Fruit fly (Drosophila melanogaster) whole organism, prepupa: ENCODE measurements around the gene Kap3.

Experiments
- CG11902 ChIP-seq: fragments of 200-800 bp; sonication (Bioruptor generic); optimal IDR thresholded peaks from 3 replicates; lab custom pipeline; 2016; ENCODE audit warnings: missing biosample characterization, missing genetic modification characterization
- CG1621 ChIP-seq: fragments of 200-800 bp; sonication (Bioruptor generic); optimal IDR thresholded peaks from 3 replicates; lab custom pipeline; 2018; ENCODE audit warnings: missing biosample characterization, mild to moderate bottlenecking, missing genetic modification characterization
- CG16779 ChIP-seq: fragments of 200-800 bp; sonication (Bioruptor generic); optimal IDR thresholded peaks from 3 replicates; lab custom pipeline; 2017; ENCODE audit warnings: missing biosample characterization, mild to moderate bottlenecking, missing genetic modification characterization
- CG3032 ChIP-seq: fragments of 200-800 bp; optimal IDR thresholded peaks from 2 replicates; lab custom pipeline; 2019; ENCODE audit warnings: missing biosample characterization, mild to moderate bottlenecking, missing genetic modification characterization, moderate library complexity
- CG34406 ChIP-seq: fragments of 200-800 bp; sonication (Bioruptor generic); optimal IDR thresholded peaks from 3 replicates; lab custom pipeline; 2016; ENCODE audit warnings: missing biosample characterization, missing genetic modification characterization
- CG4318 ChIP-seq: fragments of 200-800 bp; sonication (Bioruptor generic); optimal IDR thresholded peaks from 3 replicates; lab custom pipeline; 2017; ENCODE audit warnings: missing biosample characterization, mild to moderate bottlenecking, missing genetic modification characterization
- CG6163 ChIP-seq: fragments of 200-800 bp; sonication (Bioruptor generic); IDR thresholded peaks from 3 replicates; pipeline ENCODE4 v1.3.6; 2022; ENCODE audit warnings: missing biosample characterization, missing genetic modification characterization
- CG6276 ChIP-seq: fragments of 200-800 bp; sonication (Bioruptor generic); optimal IDR thresholded peaks from 2 replicates; lab custom pipeline; 2017; ENCODE audit warnings: missing biosample characterization, mild to moderate bottlenecking, missing genetic modification characterization
- CG6808 ChIP-seq: fragments of 200-800 bp; sonication (Bioruptor generic); optimal IDR thresholded peaks from 3 replicates; lab custom pipeline; 2017; ENCODE audit warnings: missing biosample characterization, missing genetic modification characterization, mild to moderate bottlenecking, moderate library complexity, missing genetic modification reagents
- CG6854 ChIP-seq: fragments of 200-800 bp; sonication (Bioruptor generic); optimal IDR thresholded peaks from 2 replicates; lab custom pipeline; 2017; ENCODE audit warnings: missing biosample characterization, mild to moderate bottlenecking, missing genetic modification characterization
- CG8119 ChIP-seq: fragments of 200-800 bp; sonication (Bioruptor generic); IDR thresholded peaks from 3 replicates; pipeline ENCODE4 v1.3.6; 2022; ENCODE audit warnings: missing biosample characterization, missing genetic modification characterization
- CG8319 ChIP-seq: fragments of 200-800 bp; sonication (Bioruptor generic); optimal IDR thresholded peaks from 3 replicates; lab custom pipeline; 2016; ENCODE audit warnings: missing biosample characterization, missing genetic modification characterization
- CG9139 ChIP-seq: fragments of 200-800 bp; sonication (Bioruptor generic); optimal IDR thresholded peaks from 3 replicates; lab custom pipeline; 2017; ENCODE audit warnings: missing biosample characterization, mild to moderate bottlenecking, missing genetic modification characterization
- Eip75B ChIP-seq: fragments of 200-800 bp; sonication (Bioruptor generic); optimal IDR thresholded peaks from 3 replicates; lab custom pipeline; 2016; ENCODE audit warnings: missing biosample characterization, missing genetic modification characterization
- Eip78C ChIP-seq: fragments of 200-800 bp; sonication (Bioruptor generic); peaks from one replicate; lab custom pipeline; 2016; ENCODE audit warnings: missing biosample characterization, missing genetic modification characterization
- Hr38 ChIP-seq: sonication (Bioruptor generic); optimal IDR thresholded peaks from 2 replicates; lab custom pipeline; 2016; ENCODE audit warnings: missing biosample characterization, missing genetic modification characterization
- Lpt ChIP-seq: fragments of 200-800 bp; sonication (Bioruptor generic); optimal IDR thresholded peaks from 3 replicates; lab custom pipeline; 2016; ENCODE audit warnings: missing biosample characterization, missing genetic modification characterization
- Met ChIP-seq: fragments of 200-800 bp; sonication (Bioruptor generic); optimal IDR thresholded peaks from 3 replicates; lab custom pipeline; 2016; ENCODE audit warnings: missing biosample characterization, missing genetic modification characterization
- OdsH ChIP-seq: fragments of 200-800 bp; sonication (Bioruptor generic); optimal IDR thresholded peaks from 3 replicates; lab custom pipeline; 2016; ENCODE audit warnings: missing biosample characterization, missing genetic modification characterization
- Sox102F ChIP-seq: fragments of 200-800 bp; sonication (Bioruptor generic); optimal IDR thresholded peaks from 2 replicates; lab custom pipeline; 2016; ENCODE audit warnings: missing biosample characterization, mild to moderate bottlenecking, missing genetic modification characterization
- Sox14 ChIP-seq: fragments of 200-800 bp; sonication (Bioruptor generic); optimal IDR thresholded peaks from 3 replicates; lab custom pipeline; 2016; ENCODE audit warnings: missing biosample characterization, missing genetic modification characterization
- Sox15 ChIP-seq: fragments of 200-800 bp; sonication (Bioruptor generic); optimal IDR thresholded peaks from 3 replicates; lab custom pipeline; 2016; ENCODE audit warnings: missing biosample characterization, missing genetic modification characterization
- achi ChIP-seq: fragments of 200-800 bp; sonication (Bioruptor generic); optimal IDR thresholded peaks from 3 replicates; lab custom pipeline; 2016; ENCODE audit warnings: missing biosample characterization, missing genetic modification characterization
- cyc ChIP-seq: fragments of 200-800 bp; sonication (Bioruptor generic); optimal IDR thresholded peaks from 3 replicates; lab custom pipeline; 2016; ENCODE audit warnings: missing biosample characterization, missing genetic modification characterization
- eg ChIP-seq: fragments of 200-800 bp; sonication (Bioruptor generic); IDR thresholded peaks from 3 replicates; pipeline ENCODE4 v1.3.6; 2022; ENCODE audit warnings: missing biosample characterization, missing genetic modification characterization
- esn ChIP-seq: fragments of 200-800 bp; sonication (Bioruptor generic); optimal IDR thresholded peaks from 2 replicates; lab custom pipeline; 2016; ENCODE audit warnings: missing biosample characterization, mild to moderate bottlenecking, missing genetic modification characterization, moderate library complexity
- fd59A ChIP-seq: fragments of 200-800 bp; sonication (Bioruptor generic); optimal IDR thresholded peaks from 2 replicates; lab custom pipeline; 2017; ENCODE audit warnings: missing biosample characterization, mild to moderate bottlenecking, missing genetic modification characterization, missing genetic modification reagents
- fd85E ChIP-seq: fragments of 200-800 bp; sonication (Bioruptor generic); optimal IDR thresholded peaks from 3 replicates; lab custom pipeline; 2016; ENCODE audit warnings: missing biosample characterization, missing genetic modification characterization
- fkh ChIP-seq: fragments of 200-800 bp; sonication (Bioruptor generic); optimal IDR thresholded peaks from 3 replicates; lab custom pipeline; 2017; ENCODE audit warnings: missing biosample characterization, mild to moderate bottlenecking, missing genetic modification characterization, moderate library complexity
- net ChIP-seq: fragments of 200-800 bp; sonication (Bioruptor generic); optimal IDR thresholded peaks from 3 replicates; lab custom pipeline; 2016; ENCODE audit warnings: missing biosample characterization, missing genetic modification characterization
- pdm3 ChIP-seq: fragments of 200-800 bp; sonication (Bioruptor generic); optimal IDR thresholded peaks from 3 replicates; lab custom pipeline; 2016; ENCODE audit warnings: missing biosample characterization, missing genetic modification characterization
- ss ChIP-seq, 2 experiments: fragments of 200-800 bp; sonication (Bioruptor generic); optimal IDR thresholded peaks; 2 replicates in 1 of 2; 3 replicates in 1 of 2; lab custom pipeline; 2017 to 2018; ENCODE audit warnings: mild to moderate bottlenecking in 2 of 2, missing biosample characterization in 2 of 2, missing genetic modification characterization in 2 of 2, moderate library complexity in 1 of 2
- svp ChIP-seq: fragments of 200-800 bp; sonication (Bioruptor generic); peaks from one replicate; lab custom pipeline; 2016; ENCODE audit warnings: missing biosample characterization, missing genetic modification characterization

Kap3 gene

DNA sequence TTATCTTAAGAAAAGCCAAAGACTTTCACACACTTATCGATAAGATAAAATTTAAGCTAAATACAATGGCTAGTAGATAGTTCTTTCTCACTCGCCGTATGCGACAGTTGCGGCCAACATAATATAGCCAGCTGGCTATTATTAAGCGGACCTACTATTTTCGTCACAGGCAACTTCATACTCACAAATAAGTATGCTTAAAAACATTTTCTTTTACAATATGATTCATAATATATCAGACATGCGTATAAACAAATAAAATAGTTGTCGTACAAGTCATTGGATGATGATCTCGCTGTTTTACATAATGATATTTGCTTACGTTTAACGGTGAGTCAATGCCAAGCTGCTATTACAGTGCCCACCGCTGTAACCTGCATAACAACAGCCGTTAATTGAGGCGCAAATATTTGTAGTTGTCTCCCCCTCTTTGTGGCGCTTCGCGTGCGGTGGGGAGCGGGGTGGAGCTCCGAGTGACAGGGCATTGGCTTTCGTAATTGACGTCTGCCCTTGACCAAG is 13.6 kb downstream of the Kap3 start (continued):
- peak; percentile 34 for TF ChIP-seq fd85E (GFP tag; lab: Kevin White, UChicago)
- peak; percentile 59 for TF ChIP-seq CG16779
- TF ChIP-seq CG6854 (GFP tag; lab: Kevin White, UChicago) = no peak
- TF ChIP-seq fkh (GFP tag; lab: Kevin White, UChicago) = peak; percentile 97
- peak; percentile 27 for TF ChIP-seq Lpt
- peak; percentile 62 for TF ChIP-seq cyc (GFP tag; lab: Kevin White, UChicago)
- peak; percentile 63 for TF ChIP-seq CG9139 (GFP tag; lab: Kevin White, UChicago)
- peak; percentile 59 for TF ChIP-seq CG11902 (GFP tag; lab: Kevin White, UChicago)
- peak; percentile 77 for TF ChIP-seq Sox14
- peak; percentile 73 for TF ChIP-seq Eip75B (GFP tag; lab: Kevin White, UChicago)
- peak; percentile 33 for TF ChIP-seq CG8319
- no peak for TF ChIP-seq Hr38 (GFP tag; lab: Kevin White, UChicago)
- TF ChIP-seq Sox102F (GFP tag; lab: Kevin White, UChicago) = peak; percentile 74
- TF ChIP-seq OdsH (GFP tag; lab: Kevin White, UChicago) = peak; percentile 78
- TF ChIP-seq svp = peak; percentile 91
- TF ChIP-seq CG6163 = peak; percentile 72
- TF ChIP-seq CG3032 (tag; lab: Kevin White, UChicago) = peak; percentile 68
- TF ChIP-seq fd59A = peak; percentile 72
- peak; percentile 64 for TF ChIP-seq Sox15
- TF ChIP-seq, all 60 proteins: peak for 57

dm6 chrX:11325175-11325768 is 14.6 kb downstream of the Kap3 start, which contains the start of gene Gapvd1:
Gene Gapvd1 (plus strand): TSS chrX:11325385.
- TF ChIP-seq eg = no peak
- TF ChIP-seq esn (GFP tag; lab: Kevin White, UChicago) = peak; percentile 24
- TF ChIP-seq pdm3 (GFP tag; lab: Kevin White, UChicago) = peak; percentile 6
- TF ChIP-seq CG4318 (GFP tag; lab: Kevin White, UChicago) = no peak
- peak; percentile 17 for TF ChIP-seq CG6808 (GFP tag; lab: Kevin White, UChicago)
- peak; percentile 23 for TF ChIP-seq Met (GFP tag; lab: Kevin White, UChicago)
- TF ChIP-seq CG34406 (GFP tag; lab: Kevin White, UChicago) = no peak
- peak; percentile 23 for TF ChIP-seq Sox14
- TF ChIP-seq CG6276 = no peak
- TF ChIP-seq svp = peak; percentile 33
- TF ChIP-seq OdsH (GFP tag; lab: Kevin White, UChicago) = peak; percentile 0
- peak; percentile 4 for TF ChIP-seq achi (GFP tag; lab: Kevin White, UChicago)
- TF ChIP-seq fkh (GFP tag; lab: Kevin White, UChicago) = peak; percentile 57
- no peak for TF ChIP-seq CG9139 (GFP tag; lab: Kevin White, UChicago)
- no peak for TF ChIP-seq CG8119
- peak; percentile 2 for TF ChIP-seq CG1621
- TF ChIP-seq Eip78C (GFP tag; lab: Kevin White, UChicago) = peak; percentile 60
- TF ChIP-seq ss (GFP tag; optimal IDR thresholded peaks at IDR 0.05; lab: Kevin White, UChicago) = peak in 1 of 2 experiments; percentile 40

- TF ChIP-seq fd59A (no peak), CG11902 (GFP tag; lab: Kevin White, UChicago) (no peak), Eip78C (GFP tag; lab: Kevin White, UChicago) (peak; percentile 32), svp (peak; percentile 81), fkh (GFP tag; lab: Kevin White, UChicago) (peak; percentile 42), net (GFP tag; lab: Kevin White, UChicago) (no peak)
These were observed 17.2 kb downstream of the Kap3 start for dm6 chrX:11322659-11323058.

- no peak for TF ChIP-seq CG4318 (GFP tag; lab: Kevin White, UChicago)
- TF ChIP-seq, all 60 proteins: peak for 0
These were observed 17.6 kb downstream of the Kap3 start, which contains the start of gene sisA for dm6 chrX:11322257-11322656. Gene sisA (minus strand): TSS chrX:11322357.
